Worm (Caenorhabditis elegans) whole organism, L4 larva: ENCODE measurements around the gene nas-4.

ENCODE experiments used
- F10B5.3 ChIP-seq: sonication (generic microtip); optimal IDR thresholded peaks from 2 replicates; lab custom pipeline; 2016; ENCODE audit warnings: mild to moderate bottlenecking, missing genetic modification characterization, missing compliant biosample characterization
- F44E2.7 ChIP-seq: fragments of 200-800 bp; sonication (Bioruptor generic); IDR thresholded peaks from 2 replicates; pipeline ENCODE4 v2.1.2; 2022; ENCODE audit warnings: missing genetic modification characterization, missing compliant biosample characterization
- T26A8.4 ChIP-seq: fragments of 200-800 bp; sonication (Bioruptor generic); IDR thresholded peaks from 2 replicates; pipeline ENCODE4 v1.3.6; 2022; ENCODE audit warnings: missing genetic modification characterization, missing compliant biosample characterization
- Y105C5A.15 ChIP-seq: fragments of 200-800 bp; sonication (Bioruptor generic); IDR thresholded peaks from 2 replicates; pipeline ENCODE4 v1.3.6; 2022; ENCODE audit warnings: missing genetic modification characterization, missing compliant biosample characterization
- ama-1 ChIP-seq: fragments of 150-350 bp; optimal IDR thresholded peaks from 2 replicates; lab custom pipeline; 2014; ENCODE audit warnings: inconsistent platforms, mixed read lengths
- ceh-20 ChIP-seq: fragments of 200-800 bp; sonication (Bioruptor generic); IDR thresholded peaks from 2 replicates; pipeline ENCODE4 v1.3.6; 2022; ENCODE audit warnings: missing genetic modification reagents, missing genetic modification characterization, missing compliant biosample characterization
- ceh-32 ChIP-seq: sonication (generic microtip); optimal IDR thresholded peaks from 2 replicates; lab custom pipeline; 2016; ENCODE audit warnings: mild to moderate bottlenecking, missing genetic modification characterization, missing compliant biosample characterization; ENCODE audit not compliant: poor library complexity
- daf-12 ChIP-seq: fragments of 150-350 bp; optimal IDR thresholded peaks from 2 replicates; lab custom pipeline; 2014; ENCODE audit warnings: missing biosample characterization, missing genetic modification reagents, missing genetic modification characterization
- daf-16 ChIP-seq, 3 experiments: sonication (generic microtip); optimal IDR thresholded peaks; 2 replicates each; lab custom pipeline; 2016 to 2017; ENCODE audit warnings: missing genetic modification characterization in 3 of 3, missing genetic modification reagents in 3 of 3, mild to moderate bottlenecking in 2 of 3, missing compliant biosample characterization in 2 of 3, missing biosample characterization in 1 of 3, moderate library complexity in 1 of 3
- daf-8 ChIP-seq: fragments of 200-800 bp; sonication (Bioruptor generic); IDR thresholded peaks from 2 replicates; pipeline ENCODE4 v1.3.6; 2022; ENCODE audit warnings: missing genetic modification characterization, missing compliant biosample characterization
- duxl-1 ChIP-seq: sonication (generic microtip); optimal IDR thresholded peaks from 2 replicates; lab custom pipeline; 2016; ENCODE audit warnings: mild to moderate bottlenecking, missing genetic modification characterization, moderate library complexity, missing compliant biosample characterization; ENCODE audit not compliant: poor library complexity
- dve-1 ChIP-seq: sonication (generic microtip); optimal IDR thresholded peaks from 2 replicates; lab custom pipeline; 2017; ENCODE audit warnings: antibody characterized with exemption, mild to moderate bottlenecking, missing genetic modification characterization, missing compliant biosample characterization; ENCODE audit not compliant: insufficient read depth
- egl-27 ChIP-seq: sonication (generic microtip); optimal IDR thresholded peaks from 3 replicates; lab custom pipeline; 2017; ENCODE audit warnings: missing biosample characterization, missing genetic modification reagents, missing genetic modification characterization
- fos-1 ChIP-seq: fragments of 150-350 bp; optimal IDR thresholded peaks from 2 replicates; lab custom pipeline; 2014; ENCODE audit warnings: missing biosample characterization, missing genetic modification characterization
- gei-8 ChIP-seq: fragments of 200-800 bp; sonication (Bioruptor generic); optimal IDR thresholded peaks from 2 replicates; lab custom pipeline; 2018; ENCODE audit warnings: mild to moderate bottlenecking, missing genetic modification characterization, missing compliant biosample characterization
- hif-1 ChIP-seq, 2 experiments: sonication (generic microtip); optimal IDR thresholded peaks; 2 replicates each; lab custom pipeline; 2016 to 2017; ENCODE audit warnings: missing compliant biosample characterization in 2 of 2, missing genetic modification characterization in 2 of 2, missing genetic modification reagents in 2 of 2, missing genotype in 2 of 2, mild to moderate bottlenecking in 1 of 2
- hlh-11 ChIP-seq: fragments of 200-800 bp; sonication (Bioruptor generic); optimal IDR thresholded peaks from 2 replicates; lab custom pipeline; 2018; ENCODE audit warnings: mild to moderate bottlenecking, missing genetic modification characterization, missing compliant biosample characterization
- lin-13 ChIP-seq: fragments of 150-350 bp; optimal IDR thresholded peaks from 2 replicates; lab custom pipeline; 2014; ENCODE audit warnings: missing biosample characterization, missing genetic modification reagents, missing genetic modification characterization
- lin-15B ChIP-seq: fragments of 150-350 bp; sonication (generic microtip); optimal IDR thresholded peaks from 3 replicates; lab custom pipeline; 2014; ENCODE audit warnings: missing biosample characterization, missing genetic modification characterization
- lin-29 ChIP-seq: fragments of 200-800 bp; sonication (Bioruptor generic); IDR thresholded peaks from 2 replicates; pipeline ENCODE4 v1.3.6; 2022; ENCODE audit warnings: missing genetic modification reagents, missing genetic modification characterization, missing compliant biosample characterization
- lin-38 ChIP-seq: fragments of 200-800 bp; sonication (Bioruptor generic); IDR thresholded peaks from 2 replicates; pipeline ENCODE4 v1.3.6; 2022; ENCODE audit warnings: missing genetic modification reagents, missing genetic modification characterization, missing compliant biosample characterization
- lsy-2 ChIP-seq, 2 experiments: fragments of 150-350 bp in 1 of 2; sonication (generic microtip) in 1 of 2; optimal IDR thresholded peaks; 2 replicates each; lab custom pipeline; 2014 to 2017; ENCODE audit warnings: missing biosample characterization in 2 of 2, missing genetic modification characterization in 2 of 2
- mdl-1 ChIP-seq, 2 experiments: fragments of 150-350 bp in 1 of 2; sonication (generic microtip) in 1 of 2; optimal IDR thresholded peaks; 2 replicates each; lab custom pipeline; 2014 to 2017; ENCODE audit warnings: missing biosample characterization in 2 of 2, missing genetic modification characterization in 2 of 2
- mep-1 ChIP-seq: fragments of 150-350 bp; sonication (generic microtip); optimal IDR thresholded peaks from 3 replicates; lab custom pipeline; 2014; ENCODE audit warnings: missing biosample characterization, missing genetic modification characterization
- mes-2 ChIP-seq: sonication (generic microtip); optimal IDR thresholded peaks from 2 replicates; lab custom pipeline; 2016; ENCODE audit warnings: missing genotype, mild to moderate bottlenecking, missing genetic modification characterization, missing compliant biosample characterization; ENCODE audit not compliant: poor library complexity, severe bottlenecking
- nhr-11 ChIP-seq: fragments of 150-350 bp; optimal IDR thresholded peaks from 2 replicates; lab custom pipeline; 2014; ENCODE audit warnings: missing biosample characterization, missing genetic modification characterization
- nhr-237 ChIP-seq: sonication (generic microtip); optimal IDR thresholded peaks from 2 replicates; lab custom pipeline; 2017; ENCODE audit warnings: missing biosample characterization, missing genetic modification characterization
- nhr-28 ChIP-seq: fragments of 150-350 bp; optimal IDR thresholded peaks from 2 replicates; lab custom pipeline; 2014; ENCODE audit warnings: missing biosample characterization, missing genetic modification characterization
- nhr-48 ChIP-seq: sonication (generic microtip); optimal IDR thresholded peaks from 2 replicates; lab custom pipeline; 2016; ENCODE audit warnings: mild to moderate bottlenecking, missing genetic modification characterization, missing compliant biosample characterization
- nhr-76 ChIP-seq: fragments of 150-350 bp; optimal IDR thresholded peaks from 2 replicates; lab custom pipeline; 2014; ENCODE audit warnings: missing biosample characterization, missing genetic modification characterization
- nhr-77 ChIP-seq: fragments of 150-350 bp; optimal IDR thresholded peaks from 2 replicates; lab custom pipeline; 2014; ENCODE audit warnings: missing biosample characterization, missing genetic modification characterization
- php-3 ChIP-seq: fragments of 200-800 bp; sonication (Bioruptor generic); IDR thresholded peaks from 2 replicates; pipeline ENCODE4 v1.3.6; 2022; ENCODE audit warnings: missing genetic modification reagents, missing genetic modification characterization, missing compliant biosample characterization
- rbr-2 ChIP-seq: sonication (generic microtip); optimal IDR thresholded peaks from 2 replicates; lab custom pipeline; 2016; ENCODE audit warnings: missing genotype, missing genetic modification characterization, missing compliant biosample characterization
- sdz-12 ChIP-seq: fragments of 200-800 bp; sonication (Bioruptor generic); optimal IDR thresholded peaks from 2 replicates; lab custom pipeline; 2018; ENCODE audit warnings: mild to moderate bottlenecking, missing genetic modification characterization, missing compliant biosample characterization
- skn-1 ChIP-seq: fragments of 150-350 bp; optimal IDR thresholded peaks from 2 replicates; lab custom pipeline; 2014; ENCODE audit warnings: missing biosample characterization, missing genetic modification characterization
- snpc-4 ChIP-seq: fragments of 150-350 bp; optimal IDR thresholded peaks from 2 replicates; lab custom pipeline; 2014; ENCODE audit warnings: missing biosample characterization, missing genetic modification characterization
- spr-3 ChIP-seq: fragments of 200-800 bp; sonication (Bioruptor generic); optimal IDR thresholded peaks from 2 replicates; lab custom pipeline; 2018; ENCODE audit warnings: mild to moderate bottlenecking, missing genetic modification characterization, missing compliant biosample characterization
- tra-1 ChIP-seq: fragments of 200-800 bp; sonication (Bioruptor generic); IDR thresholded peaks from 2 replicates; pipeline ENCODE4 v1.3.6; 2022; ENCODE audit warnings: missing genetic modification reagents, missing genetic modification characterization, missing compliant biosample characterization
- unc-130 ChIP-seq: sonication (generic microtip); optimal IDR thresholded peaks from 2 replicates; lab custom pipeline; 2016; ENCODE audit warnings: missing genetic modification reagents, missing genetic modification characterization, missing compliant biosample characterization
- unc-62 ChIP-seq, 3 experiments: fragments of 150-350 bp in 1 of 3; sonication (generic microtip); optimal IDR thresholded peaks in 2 of 3; peaks in 1 of 3; 1 replicate in 1 of 3; 2 replicates in 2 of 3; lab custom pipeline; 2014 to 2017; ENCODE audit warnings: missing biosample characterization in 3 of 3, missing genetic modification characterization in 3 of 3, missing genetic modification reagents in 3 of 3, missing genotype in 1 of 3

Gene nas-4

ce11 chrIII:6373850-6374474, 41.5 kb downstream of the nas-4 start (continued):
- no peak for TF ChIP-seq rbr-2 (tag; lab: Kevin White, UChicago)
- TF ChIP-seq lin-13 (GFP tag; lab: Kevin White, UChicago): no peak
- peak; percentile 61 for TF ChIP-seq unc-130
- TF ChIP-seq, all 104 proteins: peak for 30

DNA sequence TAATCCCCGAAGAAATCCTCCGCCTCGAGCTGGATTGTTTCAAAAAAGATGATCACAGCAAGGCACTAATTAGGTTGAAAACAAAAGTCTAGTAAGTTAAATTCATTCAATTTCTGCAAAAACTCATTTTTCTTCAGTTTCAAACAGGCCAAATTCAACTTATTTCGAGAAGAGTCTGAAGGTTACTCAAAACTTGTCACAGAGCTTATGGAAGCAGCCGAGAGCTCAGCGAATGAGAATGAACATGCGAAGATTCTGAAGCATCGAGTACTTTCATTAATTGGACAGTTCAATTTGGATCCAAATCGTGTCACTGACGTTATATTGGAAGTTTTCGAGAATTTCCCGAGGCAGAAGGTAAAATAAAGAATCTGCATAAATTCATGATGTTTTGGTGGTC, 46.9 kb downstream of the nas-4 start:
- TF ChIP-seq unc-62 (GFP tag; optimal IDR thresholded peaks at IDR 0.05 in 1 of 2; lab: Kevin White, UChicago): peak in 1 of 2 experiments; percentile 97
- no peak for TF ChIP-seq unc-62 (tag; optimal IDR thresholded peaks at IDR 0.05; lab: Kevin White, UChicago)
- TF ChIP-seq egl-27: no peak

ce11 chrIII:6367712-6368111, 47.7 kb downstream of the nas-4 start, which contains the start of the genes C56G2.15 and thoc-2:
Gene C56G2.15 (minus strand): TSS chrIII:6367899.
Gene thoc-2 (plus strand): TSS chrIII:6368042.
- no peak for TF ChIP-seq lin-29
- TF ChIP-seq daf-16 (GFP tag; optimal IDR thresholded peaks at IDR 0.05; lab: Kevin White, UChicago): no peak
- peak; percentile 8 for TF ChIP-seq daf-16 (tag; optimal IDR thresholded peaks at IDR 0.05; lab: Kevin White, UChicago)
- no peak for TF ChIP-seq sdz-12 (GFP tag; lab: Kevin White, UChicago)
- no peak for TF ChIP-seq nhr-76 (tag; lab: Kevin White, UChicago)
- no peak for TF ChIP-seq unc-62 (GFP tag; optimal IDR thresholded peaks at IDR 0.05 in 1 of 2; lab: Kevin White, UChicago)
- no peak for TF ChIP-seq unc-62 (tag; optimal IDR thresholded peaks at IDR 0.05; lab: Kevin White, UChicago)
- TF ChIP-seq mep-1 (tag; lab: Kevin White, UChicago): peak; percentile 33
- peak; percentile 75 for TF ChIP-seq mes-2 (tag; lab: Kevin White, UChicago)
- no peak for TF ChIP-seq daf-12 (tag; lab: Kevin White, UChicago)
- no peak for TF ChIP-seq F10B5.3 (tag; lab: Kevin White, UChicago)
- no peak for TF ChIP-seq nhr-237
- peak in 1 of 2 experiments; percentile 68 for TF ChIP-seq lsy-2 (tag; optimal IDR thresholded peaks at IDR 0.05; lab: Kevin White, UChicago)
- TF ChIP-seq ceh-32: no peak
- TF ChIP-seq fos-1 (tag; lab: Kevin White, UChicago): no peak
- TF ChIP-seq snpc-4 (tag; lab: Kevin White, UChicago): no peak
- TF ChIP-seq Y105C5A.15: no peak
- TF ChIP-seq hif-1 (tag; optimal IDR thresholded peaks at IDR 0.05; lab: Kevin White, UChicago): peak in 1 of 2 experiments; percentile 7

DNA sequence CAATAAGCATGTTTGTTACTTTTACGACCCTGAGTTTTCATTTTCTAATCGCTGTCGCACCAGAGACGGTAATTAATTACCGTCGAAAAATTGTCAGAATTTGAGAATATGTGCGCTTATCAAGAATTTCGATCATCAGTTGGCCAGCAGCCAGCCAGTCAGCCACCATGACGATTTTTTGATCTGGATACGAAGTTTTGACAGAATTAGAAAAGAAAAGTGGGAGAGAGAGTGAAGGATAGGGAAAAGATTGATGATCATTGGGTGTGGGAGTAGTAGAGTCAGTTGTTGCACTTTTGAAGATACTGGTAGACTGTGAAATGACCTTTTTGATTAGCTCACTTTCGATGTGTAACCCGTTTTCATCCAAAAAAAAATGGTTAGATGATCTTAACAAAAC, 51.1 kb downstream of the nas-4 start:
- TF ChIP-seq nhr-77 (no peak), unc-62 (GFP tag; optimal IDR thresholded peaks at IDR 0.05 in 1 of 2; lab: Kevin White, UChicago) (peak in 1 of 2 experiments; percentile 99), unc-62 (tag; optimal IDR thresholded peaks at IDR 0.05; lab: Kevin White, UChicago) (no peak), lin-38 (GFP tag; lab: Robert Waterston, UW) (peak; percentile 33; the same call in 1 of the 2 replicates), lsy-2 (tag; optimal IDR thresholded peaks at IDR 0.05; lab: Kevin White, UChicago) (peak in 1 of 2 experiments; percentile 13), nhr-28 (tag; lab: Kevin White, UChicago) (peak; percentile 54), nhr-11 (tag; lab: Kevin White, UChicago) (peak; percentile 15), hlh-11 (tag; lab: Kevin White, UChicago) (peak; percentile 16), mdl-1 (tag; optimal IDR thresholded peaks at IDR 0.05; lab: Kevin White, UChicago) (peak in 1 of 2 experiments; percentile 18), daf-8 (no peak)

ce11 chrIII:6362323-6362922, 53.0 kb downstream of the nas-4 start:
- TF ChIP-seq spr-3 (GFP tag; lab: Kevin White, UChicago) (no peak), F44E2.7 (GFP tag; lab: Robert Waterston, UW) (no peak), php-3 (GFP tag; lab: Robert Waterston, UW) (no peak), lsy-2 (tag; optimal IDR thresholded peaks at IDR 0.05; lab: Kevin White, UChicago) (peak in 1 of 2 experiments; percentile 39), nhr-48 (tag; lab: Kevin White, UChicago) (peak; percentile 74), gei-8 (no peak), ceh-32 (no peak), lin-38 (GFP tag; lab: Robert Waterston, UW) (0 out of 2 replicates have a peak, but pooled peaks have one; percentile 12), skn-1 (tag; lab: Kevin White, UChicago) (no peak), mep-1 (tag; lab: Kevin White, UChicago) (peak; percentile 22), duxl-1 (tag; lab: Kevin White, UChicago) (no peak), ama-1 (no peak), dve-1 (peak; percentile 20), tra-1 (peak; percentile 60; the same call in 1 of the 2 replicates), ceh-20 (GFP tag; lab: Robert Waterston, UW) (0 out of 2 replicates have a peak, but pooled peaks have one; percentile 16), T26A8.4 (GFP tag; lab: Robert Waterston, UW) (no peak), hlh-11 (tag; lab: Kevin White, UChicago) (peak; percentile 71), lin-15B (tag; lab: Kevin White, UChicago) (no peak)
